Fruit fly (Drosophila melanogaster) whole organism, pupa: ENCODE measurements around the gene CG42489.
A peak's percentile ranks its signal among the peaks of the same experiment; 100 is the strongest.

ENCODE experiments used
- CG12605 ChIP-seq: fragments of 200-800 bp; sonication (Bioruptor generic); IDR thresholded peaks from 2 replicates; pipeline ENCODE4 v1.3.6; 2022; ENCODE audit warnings: missing biosample characterization, missing genetic modification characterization
- CG32121 ChIP-seq: fragments of 200-800 bp; sonication (Bioruptor generic); IDR thresholded peaks from 2 replicates; pipeline ENCODE4 v1.3.6; 2022; ENCODE audit warnings: missing biosample characterization, missing genetic modification characterization
- CG8159 ChIP-seq: fragments of 200-800 bp; sonication (Bioruptor generic); optimal IDR thresholded peaks from 3 replicates; lab custom pipeline; 2018; ENCODE audit warnings: missing biosample characterization, mild to moderate bottlenecking, missing genetic modification characterization, moderate library complexity
- EcR ChIP-seq: fragments of 200-800 bp; sonication (Bioruptor generic); optimal IDR thresholded peaks from 3 replicates; lab custom pipeline; 2019; ENCODE audit warnings: missing biosample characterization, missing genetic modification characterization, mild to moderate bottlenecking, moderate library complexity, missing genetic modification reagents
- Pif1A ChIP-seq: fragments of 200-800 bp; sonication (Bioruptor generic); optimal IDR thresholded peaks from 3 replicates; lab custom pipeline; 2016; ENCODE audit warnings: missing biosample characterization, missing genetic modification characterization

DNA sequence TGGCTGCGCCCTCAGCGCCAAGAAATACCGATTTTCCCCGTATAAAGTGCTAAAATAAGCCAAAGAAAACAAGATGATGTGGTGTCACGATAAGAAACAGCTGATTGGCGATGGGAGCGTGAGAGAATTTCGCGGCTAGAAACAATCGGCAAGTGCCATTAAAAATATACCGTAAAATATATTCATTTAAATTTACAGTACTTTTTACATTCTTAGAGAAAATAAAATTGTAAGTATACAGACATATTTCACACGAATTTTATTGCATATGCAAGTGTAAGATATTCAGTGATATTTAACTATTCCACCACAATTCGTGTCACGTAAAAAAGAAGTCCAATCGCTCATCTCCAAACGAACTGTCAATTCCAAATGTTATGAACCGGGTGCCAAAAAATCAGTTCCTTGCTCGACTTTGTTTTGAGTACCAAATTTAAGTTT is 22.0 kb upstream of the CG42489 start, which contains the start of the genes Unc50, CG11755 and CG8043:
- TF ChIP-seq Pif1A (GFP tag; lab: Kevin White, UChicago) = no peak
- TF ChIP-seq CG8159 (tag; lab: Kevin White, UChicago) = peak; percentile 75
- no peak for TF ChIP-seq EcR
- no peak for TF ChIP-seq CG12605
- 0 out of 2 replicates have a peak, but pooled peaks have one; percentile 50 for TF ChIP-seq CG32121 (GFP tag; lab: Robert Waterston, UW)
